Fruit fly (Drosophila melanogaster) whole organism, embryonic: ENCODE data around the gene CG31855.

Experiments used
- CG11247 ChIP-seq: fragments of 200-800 bp; sonication (Bioruptor generic); IDR thresholded peaks from 2 replicates; pipeline ENCODE4 v1.3.6; 2022; ENCODE audit warnings: missing biosample characterization, missing genetic modification characterization
- CG1233 ChIP-seq: fragments of 200-800 bp; sonication (Bioruptor generic); optimal IDR thresholded peaks from 4 replicates; lab custom pipeline; 2018; ENCODE audit warnings: missing biosample characterization, mild to moderate bottlenecking, missing genetic modification characterization
- CG14860 ChIP-seq: fragments of 200-800 bp; sonication (Bioruptor generic); IDR thresholded peaks from 3 replicates; pipeline ENCODE4 v1.3.6; 2022; ENCODE audit warnings: missing biosample characterization, missing genetic modification characterization; ENCODE audit not compliant: partially characterized antibody
- CG15514 ChIP-seq: fragments of 200-800 bp; sonication (Bioruptor generic); optimal IDR thresholded peaks from 3 replicates; lab custom pipeline; 2017; ENCODE audit warnings: missing biosample characterization, missing genetic modification characterization, mild to moderate bottlenecking, moderate library complexity, missing genetic modification reagents
- CG18764 ChIP-seq: fragments of 200-800 bp; sonication (Bioruptor generic); optimal IDR thresholded peaks from 3 replicates; lab custom pipeline; 2016; ENCODE audit warnings: missing biosample characterization, missing genetic modification characterization
- CG2712 ChIP-seq: fragments of 200-800 bp; optimal IDR thresholded peaks from 3 replicates; lab custom pipeline; 2019; ENCODE audit warnings: missing biosample characterization, mild to moderate bottlenecking, missing genetic modification characterization, moderate library complexity
- CG2875 ChIP-seq: fragments of 200-800 bp; sonication (Bioruptor generic); optimal IDR thresholded peaks from 2 replicates; lab custom pipeline; 2017; ENCODE audit warnings: missing biosample characterization, mild to moderate bottlenecking, missing genetic modification characterization, missing genetic modification reagents
- CG33557 ChIP-seq: fragments of 200-800 bp; sonication (Bioruptor generic); optimal IDR thresholded peaks from 2 replicates; lab custom pipeline; 2019; ENCODE audit warnings: missing biosample characterization, mild to moderate bottlenecking, missing genetic modification characterization, moderate library complexity
- CG34422 ChIP-seq: fragments of 200-800 bp; sonication (Bioruptor generic); IDR thresholded peaks from 3 replicates; pipeline ENCODE4 v1.3.6; 2022; ENCODE audit warnings: missing biosample characterization, missing genetic modification characterization
- CG4424 ChIP-seq: fragments of 200-800 bp; sonication (Bioruptor generic); optimal IDR thresholded peaks from 3 replicates; lab custom pipeline; 2016; ENCODE audit warnings: missing biosample characterization, missing genetic modification characterization
- CG4707 ChIP-seq: fragments of 200-800 bp; sonication (Bioruptor generic); optimal IDR thresholded peaks from 2 replicates; lab custom pipeline; 2018; ENCODE audit warnings: missing biosample characterization, mild to moderate bottlenecking, missing genetic modification characterization, moderate library complexity
- CG7839 ChIP-seq: fragments of 200-800 bp; sonication (Bioruptor generic); optimal IDR thresholded peaks from 3 replicates; lab custom pipeline; 2018; ENCODE audit warnings: missing biosample characterization, mild to moderate bottlenecking, missing genetic modification characterization, moderate library complexity
- CG8478 ChIP-seq: fragments of >200 bp; optimal IDR thresholded peaks from 2 replicates; lab custom pipeline; 2018
- CG9727 ChIP-seq: fragments of 200-800 bp; sonication (Bioruptor generic); optimal IDR thresholded peaks from 3 replicates; lab custom pipeline; 2017; ENCODE audit warnings: missing biosample characterization, mild to moderate bottlenecking, missing genetic modification characterization
- D ChIP-seq, 2 experiments: fragments of 200-800 bp in 1 of 2; fragments of >200 bp in 1 of 2; sonication (Bioruptor generic) in 1 of 2; optimal IDR thresholded peaks; 2 replicates in 1 of 2; 3 replicates in 1 of 2; lab custom pipeline; 2017; ENCODE audit warnings: mild to moderate bottlenecking in 1 of 2, missing biosample characterization in 1 of 2, missing genetic modification characterization in 1 of 2, missing genetic modification reagents in 1 of 2
- Dbx ChIP-seq: fragments of 200-800 bp; sonication (Bioruptor generic); IDR thresholded peaks from 3 replicates; pipeline ENCODE4 v1.3.6; 2022; ENCODE audit warnings: missing biosample characterization, missing genetic modification characterization
- Dek ChIP-seq: fragments of 200-800 bp; sonication (Bioruptor generic); optimal IDR thresholded peaks from 3 replicates; lab custom pipeline; 2019; ENCODE audit warnings: missing biosample characterization, mild to moderate bottlenecking, missing genetic modification characterization, moderate library complexity
- Elba2 ChIP-seq: fragments of 200-800 bp; sonication (Bioruptor generic); optimal IDR thresholded peaks from 3 replicates; lab custom pipeline; 2016; ENCODE audit warnings: missing biosample characterization, missing genetic modification characterization
- Gug ChIP-seq: fragments of 200-800 bp; sonication (Bioruptor generic); IDR thresholded peaks from 4 replicates; pipeline ENCODE4 v1.3.6; 2022; ENCODE audit warnings: missing biosample characterization, missing genetic modification characterization
- Hmr ChIP-seq: fragments of 200-800 bp; sonication (Bioruptor generic); optimal IDR thresholded peaks from 3 replicates; lab custom pipeline; 2017; ENCODE audit warnings: mild to moderate bottlenecking, missing biosample characterization, missing genetic modification reagents, missing genetic modification characterization
- Jarid2 ChIP-seq: fragments of 200-800 bp; sonication (Bioruptor generic); optimal IDR thresholded peaks from 3 replicates; lab custom pipeline; 2017; ENCODE audit warnings: mild to moderate bottlenecking, missing biosample characterization, missing genetic modification reagents, missing genetic modification characterization
- MBD-R2 ChIP-seq: fragments of 200-800 bp; sonication (Bioruptor generic); IDR thresholded peaks from 2 replicates; pipeline ENCODE4 v1.3.6; 2022; ENCODE audit warnings: missing biosample characterization, missing genetic modification characterization
- Mes4 ChIP-seq: fragments of 200-800 bp; sonication (Bioruptor generic); optimal IDR thresholded peaks from 2 replicates; lab custom pipeline; 2016; ENCODE audit warnings: missing biosample characterization, missing genetic modification characterization
- Mrtf ChIP-seq: fragments of 200-800 bp; sonication (Bioruptor generic); IDR thresholded peaks from 3 replicates; pipeline ENCODE4 v1.3.6; 2022; ENCODE audit warnings: missing biosample characterization, missing genetic modification characterization
- Nf-YA ChIP-seq: fragments of 200-800 bp; sonication (Bioruptor generic); IDR thresholded peaks from 2 replicates; pipeline ENCODE4 v1.3.6; 2022; ENCODE audit warnings: missing biosample characterization, missing genetic modification characterization
- Nf-YC ChIP-seq: fragments of 200-800 bp; optimal IDR thresholded peaks from 3 replicates; lab custom pipeline; 2019; ENCODE audit warnings: missing biosample characterization, mild to moderate bottlenecking, missing genetic modification characterization, moderate library complexity
- NfI ChIP-seq: fragments of 200-800 bp; sonication (Bioruptor generic); optimal IDR thresholded peaks from 3 replicates; lab custom pipeline; 2018; ENCODE audit warnings: missing biosample characterization, mild to moderate bottlenecking, missing genetic modification characterization, moderate library complexity
- Taf1 ChIP-seq: fragments of 200-800 bp; sonication (Bioruptor generic); IDR thresholded peaks from 2 replicates; pipeline ENCODE4 v1.3.6; 2022; ENCODE audit warnings: missing biosample characterization, missing genetic modification characterization
- cato ChIP-seq: fragments of 200-800 bp; sonication (Bioruptor generic); optimal IDR thresholded peaks from 2 replicates; lab custom pipeline; 2016; ENCODE audit warnings: missing biosample characterization, missing genetic modification characterization, borderline replicate concordance
- chif ChIP-seq, 2 experiments: fragments of 200-800 bp; sonication (Bioruptor generic); optimal IDR thresholded peaks; 3 replicates each; lab custom pipeline; 2016; ENCODE audit warnings: missing biosample characterization in 2 of 2, missing genetic modification characterization in 2 of 2
- chinmo ChIP-seq: fragments of 200-800 bp; sonication (Bioruptor generic); IDR thresholded peaks from 4 replicates; pipeline ENCODE4 v1.3.6; 2022; ENCODE audit warnings: missing biosample characterization, missing genetic modification characterization; ENCODE audit not compliant: partially characterized antibody
- chn ChIP-seq: fragments of 200-800 bp; sonication (Bioruptor generic); optimal IDR thresholded peaks from 2 replicates; lab custom pipeline; 2016; ENCODE audit warnings: missing biosample characterization, missing genetic modification characterization
- dysf ChIP-seq: fragments of 200-800 bp; sonication (Bioruptor generic); IDR thresholded peaks from 3 replicates; pipeline ENCODE4 v1.3.6; 2022; ENCODE audit warnings: missing biosample characterization, missing genetic modification characterization
- gcm2 ChIP-seq: fragments of 200-800 bp; sonication (Bioruptor generic); optimal IDR thresholded peaks from 2 replicates; lab custom pipeline; 2016; ENCODE audit warnings: missing biosample characterization, missing genetic modification characterization
- gem ChIP-seq: fragments of 200-800 bp; sonication (Bioruptor generic); optimal IDR thresholded peaks from 2 replicates; lab custom pipeline; 2019; ENCODE audit warnings: missing biosample characterization, mild to moderate bottlenecking, missing genetic modification characterization, moderate library complexity
- gro ChIP-seq: fragments of 200-800 bp; sonication (Bioruptor generic); optimal IDR thresholded peaks from 2 replicates; lab custom pipeline; 2016; ENCODE audit warnings: missing biosample characterization, missing genetic modification characterization
- inv ChIP-seq: fragments of 200-800 bp; sonication (Bioruptor generic); IDR thresholded peaks from 2 replicates; pipeline ENCODE4 v1.3.6; 2022; ENCODE audit warnings: missing biosample characterization, missing genetic modification characterization; ENCODE audit not compliant: partially characterized antibody
- lilli ChIP-seq: fragments of 200-800 bp; sonication (Bioruptor generic); optimal IDR thresholded peaks from 3 replicates; lab custom pipeline; 2016; ENCODE audit warnings: missing biosample characterization, missing genetic modification characterization
- mirr ChIP-seq: fragments of 200-800 bp; sonication (Bioruptor generic); optimal IDR thresholded peaks from 3 replicates; lab custom pipeline; 2018; ENCODE audit warnings: missing biosample characterization, mild to moderate bottlenecking, missing genetic modification characterization
- org-1 ChIP-seq: fragments of 200-800 bp; sonication (Bioruptor generic); optimal IDR thresholded peaks from 2 replicates; lab custom pipeline; 2017; ENCODE audit warnings: missing biosample characterization, missing genetic modification characterization
- p53 ChIP-seq: fragments of 200-800 bp; sonication (Bioruptor generic); optimal IDR thresholded peaks from 2 replicates; lab custom pipeline; 2016; ENCODE audit warnings: missing biosample characterization, missing genetic modification characterization
- pan ChIP-seq, 4 experiments: fragments of >200 bp in 3 of 4; fragments of 200-800 bp in 1 of 4; sonication (Bioruptor generic) in 1 of 4; optimal IDR thresholded peaks in 3 of 4; IDR thresholded peaks in 1 of 4; 2 replicates each; pipeline versions ENCODE4 v1.3.6 to Lab custom; 2017 to 2022; ENCODE audit warnings: missing biosample characterization in 2 of 4, missing genetic modification characterization in 2 of 4, mixed read lengths in 1 of 4
- phol ChIP-seq: fragments of 200-800 bp; sonication (Bioruptor generic); optimal IDR thresholded peaks from 3 replicates; lab custom pipeline; 2018; ENCODE audit warnings: missing biosample characterization, mild to moderate bottlenecking, missing genetic modification characterization, moderate library complexity
- rib ChIP-seq: fragments of 200-800 bp; sonication (Bioruptor generic); IDR thresholded peaks from 2 replicates; pipeline ENCODE4 v1.3.6; 2022; ENCODE audit warnings: missing biosample characterization, missing genetic modification characterization
- sqz ChIP-seq: fragments of 200-800 bp; sonication (Bioruptor generic); optimal IDR thresholded peaks from 3 replicates; lab custom pipeline; 2018; ENCODE audit warnings: missing biosample characterization, mild to moderate bottlenecking, missing genetic modification characterization
- stc ChIP-seq: fragments of 200-800 bp; sonication (Bioruptor generic); IDR thresholded peaks from 2 replicates; pipeline ENCODE4 v1.3.6; 2022; ENCODE audit warnings: missing biosample characterization, missing genetic modification characterization
- tin ChIP-seq: fragments of 200-800 bp; sonication (Bioruptor generic); optimal IDR thresholded peaks from 3 replicates; lab custom pipeline; 2016; ENCODE audit warnings: missing biosample characterization, missing genetic modification characterization
- zfh1 ChIP-seq: fragments of 200-800 bp; sonication (Bioruptor generic); IDR thresholded peaks from 3 replicates; pipeline ENCODE4 v1.3.6; 2022; ENCODE audit warnings: missing biosample characterization, missing genetic modification characterization

Gene CG31855

DNA sequence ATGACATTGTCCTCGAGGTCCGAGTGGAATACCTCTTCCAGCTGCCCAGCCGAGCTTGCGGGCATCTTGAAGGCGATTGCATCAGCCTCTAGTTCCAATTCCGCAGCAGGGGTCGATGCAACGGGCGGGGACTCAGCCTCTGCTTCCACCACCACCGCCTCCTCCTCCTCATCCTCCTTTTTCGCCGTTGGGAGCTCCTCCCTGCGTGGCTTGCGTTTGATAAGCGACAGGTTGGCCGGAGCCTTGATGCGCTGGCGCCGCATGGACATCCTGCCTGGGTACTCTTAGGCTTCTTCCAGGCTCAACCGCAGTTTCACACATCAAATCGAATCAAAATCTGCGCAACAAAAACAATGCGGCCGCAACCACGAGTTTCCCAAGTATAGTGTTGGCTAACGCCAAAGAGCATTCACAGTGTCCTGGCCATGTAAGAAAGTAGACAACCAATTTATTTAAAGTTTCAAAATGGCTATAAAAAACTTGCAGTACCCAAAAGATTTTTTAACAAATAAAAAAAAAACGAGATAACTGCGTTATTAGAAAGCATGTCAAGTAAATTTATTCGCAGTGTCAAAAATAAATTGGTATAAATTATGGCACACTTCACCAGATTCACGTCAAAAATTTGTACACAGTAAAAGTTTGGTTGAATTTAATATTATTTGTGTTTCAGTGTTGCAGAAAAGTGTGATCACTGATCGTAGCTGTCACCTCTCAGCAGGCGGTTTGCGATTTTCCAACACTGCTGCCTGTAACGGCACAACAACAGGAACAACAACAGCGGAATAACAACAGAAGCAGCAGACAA, 4.6 kb downstream of the CG31855 start, which contains the start of the genes Bdp1 and CG6565 (continued):
- TF ChIP-seq pan (optimal IDR thresholded peaks at IDR 0.05; lab: Kevin White, UChicago) (no peak), pan (GFP tag; optimal IDR thresholded peaks at IDR 0.05 in 1 of 2, IDR thresholded peaks at IDR 0.05 in 1 of 2) (peak in 1 of 2 experiments; percentile 92), Gug (GFP tag; lab: Robert Waterston, UW) (peak; percentile 98), CG4424 (GFP tag; lab: Kevin White, UChicago) (peak; percentile 99), CG7839 (tag; lab: Kevin White, UChicago) (peak; percentile 97), cato (GFP tag; lab: Kevin White, UChicago) (peak; percentile 98), Hmr (peak; percentile 97), Dek (peak; percentile 96), chif (GFP tag; optimal IDR thresholded peaks at IDR 0.05; lab: Kevin White, UChicago) (peak; percentile 98 to 99), inv (0 out of 2 replicates have a peak, but pooled peaks have one; percentile 42), rib (peak; percentile 96), chinmo (GFP tag; lab: Robert Waterston, UW) (no peak), gcm2 (peak; percentile 97), D (optimal IDR thresholded peaks at IDR 0.05; lab: Kevin White, UChicago) (no peak), D (GFP tag; optimal IDR thresholded peaks at IDR 0.05; lab: Kevin White, UChicago) (peak; percentile 96), CG33557 (peak; percentile 96), dysf (GFP tag; lab: Robert Waterston, UW) (peak; percentile 97), tin (peak; percentile 98), mirr (GFP tag; lab: Kevin White, UChicago) (peak; percentile 70), gem (tag; lab: Kevin White, UChicago) (peak; percentile 98), CG11247 (peak; percentile 91), Taf1 (GFP tag; lab: Robert Waterston, UW) (peak; percentile 90), gro (GFP tag; lab: Kevin White, UChicago) (peak; percentile 97), Nf-YC (peak; percentile 84), CG4707 (GFP tag; lab: Kevin White, UChicago) (peak; percentile 46), Mes4 (GFP tag; lab: Kevin White, UChicago) (peak; percentile 97), CG8478 (lab: Kevin White, UChicago) (no peak), MBD-R2 (GFP tag; lab: Robert Waterston, UW) (peak; percentile 87), CG18764 (GFP tag; lab: Kevin White, UChicago) (peak; percentile 96), CG1233 (GFP tag; lab: Kevin White, UChicago) (peak; percentile 96), CG2712 (tag; lab: Kevin White, UChicago) (peak; percentile 96), CG14860 (GFP tag; lab: Robert Waterston, UW) (no peak), p53 (GFP tag; lab: Kevin White, UChicago) (peak; percentile 93), Dbx (GFP tag; lab: Robert Waterston, UW) (peak; percentile 97), CG2875 (GFP tag; lab: Kevin White, UChicago) (peak; percentile 93), org-1 (GFP tag; lab: Kevin White, UChicago) (peak; percentile 96), phol (tag; lab: Kevin White, UChicago) (peak; percentile 98), chn (peak; percentile 99), Mrtf (peak; percentile 92), Elba2 (GFP tag; lab: Kevin White, UChicago) (peak; percentile 92), CG15514 (GFP tag; lab: Kevin White, UChicago) (peak; percentile 89), stc (GFP tag; lab: Robert Waterston, UW) (peak; percentile 83), NfI (GFP tag; lab: Kevin White, UChicago) (peak; percentile 97), Nf-YA (GFP tag; lab: Robert Waterston, UW) (peak; percentile 80), CG34422 (GFP tag; lab: Robert Waterston, UW) (peak; percentile 96), CG9727 (GFP tag; lab: Kevin White, UChicago) (peak; percentile 99), lilli (GFP tag; lab: Kevin White, UChicago) (peak; percentile 99), zfh1 (GFP tag; lab: Robert Waterston, UW) (peak; percentile 94), sqz (GFP tag; lab: Kevin White, UChicago) (peak; percentile 92), Jarid2 (GFP tag; lab: Kevin White, UChicago) (no peak)
